Fruit fly (Drosophila melanogaster) whole organism, adult: ENCODE results near the gene NimC3.

Experiments
- CG14711 ChIP-seq: fragments of 200-800 bp; sonication (Bioruptor generic); optimal IDR thresholded peaks from 2 replicates; lab custom pipeline; 2018; ENCODE audit warnings: missing biosample characterization, mild to moderate bottlenecking, missing genetic modification characterization, moderate library complexity
- Crg-1 ChIP-seq: fragments of 200-800 bp; sonication (Bioruptor generic); optimal IDR thresholded peaks from 2 replicates; lab custom pipeline; 2016; ENCODE audit warnings: missing biosample characterization, missing genetic modification characterization
- Mnt ChIP-seq: fragments of 200-800 bp; sonication (Bioruptor generic); optimal IDR thresholded peaks from 2 replicates; lab custom pipeline; 2016; ENCODE audit warnings: missing biosample characterization, mild to moderate bottlenecking, missing genetic modification characterization
- cic ChIP-seq: fragments of 200-800 bp; sonication (Bioruptor generic); optimal IDR thresholded peaks from 2 replicates; lab custom pipeline; 2017; ENCODE audit warnings: missing biosample characterization, mild to moderate bottlenecking, missing genetic modification characterization, moderate library complexity
- ovo ChIP-seq: fragments of 200-800 bp; sonication (Bioruptor generic); optimal IDR thresholded peaks from 2 replicates; lab custom pipeline; 2016; ENCODE audit warnings: missing biosample characterization, missing genetic modification characterization
- tj ChIP-seq: fragments of 200-800 bp; sonication (Bioruptor generic); optimal IDR thresholded peaks from 3 replicates; lab custom pipeline; 2017; ENCODE audit warnings: missing biosample characterization, mild to moderate bottlenecking, missing genetic modification characterization, moderate library complexity
- toe ChIP-seq: fragments of 200-800 bp; sonication (Bioruptor generic); optimal IDR thresholded peaks from 2 replicates; lab custom pipeline; 2016; ENCODE audit warnings: missing biosample characterization, missing genetic modification characterization

DNA sequence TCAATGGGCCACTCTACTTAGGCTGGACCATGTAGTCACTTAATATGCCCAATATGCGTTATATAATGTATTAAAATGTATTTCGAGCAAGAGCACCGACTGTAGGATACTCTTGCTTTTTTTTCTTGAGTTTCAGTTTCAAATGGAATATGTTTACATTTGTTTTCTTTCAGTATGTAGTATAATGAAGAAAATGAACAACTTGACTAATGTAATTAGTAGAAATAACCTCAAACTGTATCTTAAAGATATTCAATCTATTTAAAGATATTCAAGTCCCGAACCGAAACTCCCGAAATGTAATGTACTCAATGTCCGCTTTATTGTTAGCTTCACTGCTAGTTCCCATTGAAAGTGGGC, 4.7 kb upstream of the NimC3 start:
- TF ChIP-seq CG14711 (tag; lab: Kevin White, UChicago) (no peak), tj (GFP tag; lab: Kevin White, UChicago) (no peak), Crg-1 (GFP tag; lab: Kevin White, UChicago) (no peak), ovo (GFP tag; lab: Kevin White, UChicago) (no peak), Mnt (GFP tag; lab: Kevin White, UChicago) (no peak), cic (GFP tag; lab: Kevin White, UChicago) (no peak), toe (GFP tag; lab: Kevin White, UChicago) (no peak)
